Worm (Caenorhabditis elegans) whole organism, early embryonic: ENCODE data around the gene sel-9.

Source experiments
- B0310.2 ChIP-seq: sonication (generic microtip); optimal IDR thresholded peaks from 2 replicates; lab custom pipeline; 2016; ENCODE audit warnings: mild to moderate bottlenecking, missing genetic modification characterization, missing compliant biosample characterization
- F13C5.2 ChIP-seq: sonication (generic microtip); optimal IDR thresholded peaks from 2 replicates; lab custom pipeline; 2017; ENCODE audit warnings: mild to moderate bottlenecking, missing genetic modification characterization, inconsistent platforms, missing compliant biosample characterization
- aly-1 ChIP-seq: sonication (generic microtip); optimal IDR thresholded peaks from 2 replicates; lab custom pipeline; 2016; ENCODE audit warnings: missing genetic modification characterization, missing compliant biosample characterization
- ama-1 ChIP-seq: fragments of 150-350 bp; optimal IDR thresholded peaks from 2 replicates; lab custom pipeline; 2014
- ceh-13 ChIP-seq: fragments of 200-800 bp; sonication (Bioruptor generic); optimal IDR thresholded peaks from 2 replicates; lab custom pipeline; 2018; ENCODE audit warnings: mild to moderate bottlenecking, missing genetic modification characterization, missing compliant biosample characterization
- ceh-36 ChIP-seq: sonication (generic microtip); optimal IDR thresholded peaks from 2 replicates; lab custom pipeline; 2016; ENCODE audit warnings: missing genetic modification characterization, inconsistent platforms, missing compliant biosample characterization
- ets-7 ChIP-seq: sonication (generic microtip); optimal IDR thresholded peaks from 2 replicates; lab custom pipeline; 2016; ENCODE audit warnings: missing genotype, missing genetic modification characterization, missing compliant biosample characterization
- flt-1 ChIP-seq: fragments of 200-800 bp; sonication (Bioruptor generic); IDR thresholded peaks from 2 replicates; pipeline ENCODE4 v1.3.6; 2022; ENCODE audit warnings: missing genetic modification characterization, missing compliant biosample characterization
- hmbx-1 ChIP-seq: sonication (generic microtip); optimal IDR thresholded peaks from 2 replicates; lab custom pipeline; 2016; ENCODE audit warnings: mild to moderate bottlenecking, missing genetic modification characterization, missing compliant biosample characterization
- hmg-4 ChIP-seq: fragments of 200-800 bp; sonication (Bioruptor generic); optimal IDR thresholded peaks from 2 replicates; lab custom pipeline; 2018; ENCODE audit warnings: mild to moderate bottlenecking, missing genetic modification characterization, missing compliant biosample characterization
- hnd-1 ChIP-seq: sonication (generic microtip); optimal IDR thresholded peaks from 2 replicates; lab custom pipeline; 2016; ENCODE audit warnings: missing genetic modification characterization, missing compliant biosample characterization
- pes-1 ChIP-seq: fragments of 200-800 bp; sonication (Bioruptor generic); IDR thresholded peaks from 2 replicates; pipeline ENCODE4 v1.3.6; 2022; ENCODE audit warnings: missing genetic modification reagents, missing genetic modification characterization, missing compliant biosample characterization
- scrt-1 ChIP-seq: fragments of 200-800 bp; sonication (Bioruptor generic); IDR thresholded peaks from 2 replicates; pipeline ENCODE4 v1.3.6; 2022; ENCODE audit warnings: missing genetic modification characterization, missing compliant biosample characterization
- sea-1 ChIP-seq: fragments of 200-800 bp; sonication (Bioruptor generic); conservative IDR thresholded peaks from 2 replicates; pipeline ENCODE4 v1.3.6; 2022; ENCODE audit warnings: missing genetic modification characterization, missing compliant biosample characterization
- tbx-11 ChIP-seq: fragments of 200-800 bp; sonication (Bioruptor generic); IDR thresholded peaks from 2 replicates; pipeline ENCODE4 v1.3.6; 2022; ENCODE audit warnings: missing genetic modification characterization, missing compliant biosample characterization
- tbx-37 ChIP-seq: fragments of 200-800 bp; sonication (Bioruptor generic); conservative IDR thresholded peaks from 2 replicates; pipeline ENCODE4 v1.3.6; 2022; ENCODE audit warnings: missing genetic modification reagents, missing genetic modification characterization, missing compliant biosample characterization
- tra-4 ChIP-seq: sonication (generic microtip); optimal IDR thresholded peaks from 2 replicates; lab custom pipeline; 2017; ENCODE audit warnings: missing genetic modification characterization, missing compliant biosample characterization

The sel-9 gene

ce11 chrV:8263466-8263865 lies 38.9 kb downstream of the sel-9 start, which contains the start of gene C16D9.8:
Gene C16D9.8, minus strand, starts transcription at chrV:8263566.
- TF ChIP-seq pes-1 (GFP tag; lab: Robert Waterston, UW), result no peak
- TF ChIP-seq hmbx-1 (tag; lab: Kevin White, UChicago), result no peak
- TF ChIP-seq hnd-1 (tag; lab: Kevin White, UChicago), result no peak
- no peak for TF ChIP-seq ama-1 (lab: Kevin White, UChicago)
- TF ChIP-seq sea-1 (GFP tag; lab: Robert Waterston, UW), result no peak
- no peak for TF ChIP-seq tbx-37
- TF ChIP-seq tra-4 (tag; lab: Kevin White, UChicago), result no peak
- TF ChIP-seq flt-1 (GFP tag; lab: Robert Waterston, UW), result no peak

ce11 chrV:8262212-8262611 lies 40.2 kb downstream of the sel-9 start:
- TF ChIP-seq scrt-1, result no peak
- no peak for TF ChIP-seq hnd-1 (tag; lab: Kevin White, UChicago)
- TF ChIP-seq flt-1 (GFP tag; lab: Robert Waterston, UW), result no peak
- no peak for TF ChIP-seq pes-1 (GFP tag; lab: Robert Waterston, UW)
- no peak for TF ChIP-seq hmbx-1 (tag; lab: Kevin White, UChicago)
- TF ChIP-seq ama-1 (lab: Kevin White, UChicago), result no peak
- TF ChIP-seq tra-4 (tag; lab: Kevin White, UChicago), result no peak
- no peak for TF ChIP-seq ceh-36 (tag; lab: Kevin White, UChicago)
- no peak for TF ChIP-seq aly-1 (tag; lab: Kevin White, UChicago)
- no peak for TF ChIP-seq tbx-37
- no peak for TF ChIP-seq hmg-4 (GFP tag; lab: Kevin White, UChicago)
- TF ChIP-seq ceh-13, result no peak
- no peak for TF ChIP-seq F13C5.2
- no peak for TF ChIP-seq tbx-11 (GFP tag; lab: Robert Waterston, UW)
- no peak for TF ChIP-seq sea-1 (GFP tag; lab: Robert Waterston, UW)
- TF ChIP-seq ets-7 (tag; lab: Kevin White, UChicago), result no peak
- TF ChIP-seq B0310.2 (tag; lab: Kevin White, UChicago), result no peak

- no peak for TF ChIP-seq tra-4 (tag; lab: Kevin White, UChicago)
- TF ChIP-seq tbx-11 (GFP tag; lab: Robert Waterston, UW), result no peak
- no peak for TF ChIP-seq scrt-1
- no peak for TF ChIP-seq sea-1 (GFP tag; lab: Robert Waterston, UW)
- TF ChIP-seq ceh-13, result no peak
- TF ChIP-seq hmbx-1 (tag; lab: Kevin White, UChicago), result no peak
- TF ChIP-seq B0310.2 (tag; lab: Kevin White, UChicago), result no peak
- no peak for TF ChIP-seq hnd-1 (tag; lab: Kevin White, UChicago)
- TF ChIP-seq F13C5.2, result no peak
- TF ChIP-seq flt-1 (GFP tag; lab: Robert Waterston, UW), result no peak
- no peak for TF ChIP-seq ets-7 (tag; lab: Kevin White, UChicago)
- no peak for TF ChIP-seq ama-1 (lab: Kevin White, UChicago)
- TF ChIP-seq ceh-36 (tag; lab: Kevin White, UChicago), result no peak
- no peak for TF ChIP-seq hmg-4 (GFP tag; lab: Kevin White, UChicago)
- TF ChIP-seq tbx-37, result no peak
- no peak for TF ChIP-seq pes-1 (GFP tag; lab: Robert Waterston, UW)
- TF ChIP-seq aly-1 (tag; lab: Kevin White, UChicago), result no peak
Measured at ce11 chrV:8259016-8259415, 43.4 kb downstream of the sel-9 start, which contains the start of gene C16D9.1. Gene C16D9.1, plus strand, starts transcription at chrV:8259316.

- no peak for TF ChIP-seq B0310.2 (tag; lab: Kevin White, UChicago)
- TF ChIP-seq flt-1 (GFP tag; lab: Robert Waterston, UW), result no peak
- TF ChIP-seq tbx-37, result no peak
- no peak for TF ChIP-seq sea-1 (GFP tag; lab: Robert Waterston, UW)
- TF ChIP-seq tbx-11 (GFP tag; lab: Robert Waterston, UW), result no peak
- no peak for TF ChIP-seq hnd-1 (tag; lab: Kevin White, UChicago)
- TF ChIP-seq pes-1 (GFP tag; lab: Robert Waterston, UW), result no peak
- TF ChIP-seq ets-7 (tag; lab: Kevin White, UChicago), result no peak
- no peak for TF ChIP-seq F13C5.2
- no peak for TF ChIP-seq tra-4 (tag; lab: Kevin White, UChicago)
- no peak for TF ChIP-seq hmg-4 (GFP tag; lab: Kevin White, UChicago)
- no peak for TF ChIP-seq ceh-36 (tag; lab: Kevin White, UChicago)
- no peak for TF ChIP-seq hmbx-1 (tag; lab: Kevin White, UChicago)
- TF ChIP-seq scrt-1, result no peak
- TF ChIP-seq ceh-13, result no peak
Measured at ce11 chrV:8254973-8255372, 47.4 kb downstream of the sel-9 start.

- TF ChIP-seq tra-4 (tag; lab: Kevin White, UChicago) (no peak), hnd-1 (tag; lab: Kevin White, UChicago) (no peak), sea-1 (GFP tag; lab: Robert Waterston, UW) (no peak), F13C5.2 (no peak), hmbx-1 (tag; lab: Kevin White, UChicago) (no peak), ceh-36 (tag; lab: Kevin White, UChicago) (no peak), pes-1 (GFP tag; lab: Robert Waterston, UW) (no peak), flt-1 (GFP tag; lab: Robert Waterston, UW) (no peak), aly-1 (tag; lab: Kevin White, UChicago) (no peak), tbx-37 (no peak), tbx-11 (GFP tag; lab: Robert Waterston, UW) (no peak), scrt-1 (no peak), ets-7 (tag; lab: Kevin White, UChicago) (no peak), ceh-13 (no peak), ama-1 (lab: Kevin White, UChicago) (no peak)
Measured at ce11 chrV:8253946-8254345, 48.4 kb downstream of the sel-9 start.

- TF ChIP-seq ets-7 (tag; lab: Kevin White, UChicago) (no peak), B0310.2 (tag; lab: Kevin White, UChicago) (no peak), hmg-4 (GFP tag; lab: Kevin White, UChicago) (no peak), scrt-1 (no peak), flt-1 (GFP tag; lab: Robert Waterston, UW) (no peak)
Measured at ce11 chrV:8252532-8252931, 49.8 kb downstream of the sel-9 start.
